Worm (Caenorhabditis elegans): ENCODE measurements around the gene F44B9.8.
A peak's percentile ranks its signal among the peaks of the same experiment; 100 is the strongest.

F44B9.8 gene

ce11 chrIII:7979659-7980058 lies 49.8 kb downstream of the F44B9.8 start, which contains the start of gene clp-1:
Gene clp-1 (plus strand): TSS chrIII:7979959.
- no peak for TF ChIP-seq zip-4 (GFP tag; optimal IDR thresholded peaks at IDR 0.05)
- TF ChIP-seq nhr-85 (tag) = peak; percentile 11
- TF ChIP-seq lin-14 (GFP tag; optimal IDR thresholded peaks at IDR 0.05) = peak; percentile 44
- TF ChIP-seq nhr-90 (tag; optimal IDR thresholded peaks at IDR 0.05; ENCODE audit: poor library complexity) = no peak
- no peak for TF ChIP-seq nhr-28 (tag; optimal IDR thresholded peaks at IDR 0.05)

DNA sequence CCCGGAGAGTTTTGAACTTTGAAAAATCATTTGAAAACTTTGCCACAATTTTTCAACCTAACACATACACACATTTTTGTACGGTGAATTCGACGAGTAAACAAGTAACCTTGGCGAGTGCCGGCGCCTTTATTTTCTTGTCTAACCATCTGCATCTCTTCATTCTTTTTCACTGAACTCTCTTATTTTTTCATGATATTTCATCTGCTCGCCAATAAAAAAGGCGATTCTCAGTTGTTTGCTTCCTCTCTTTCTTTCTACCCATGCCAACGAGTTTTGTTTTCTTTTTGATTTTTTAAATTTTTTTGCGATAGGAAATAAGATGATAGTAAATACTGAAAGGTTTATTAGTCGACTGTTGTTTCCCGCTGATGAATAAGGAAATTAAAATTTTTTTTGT lies 50.7 kb downstream of the F44B9.8 start:
- TF ChIP-seq nhr-76 (tag; optimal IDR thresholded peaks at IDR 0.05) = no peak
- TF ChIP-seq fkh-10 (GFP tag; optimal IDR thresholded peaks at IDR 0.05) = no peak
- TF ChIP-seq snpc-4 (tag; optimal IDR thresholded peaks at IDR 0.05) = peak; percentile 3
- no peak for TF ChIP-seq nhr-237 (tag; optimal IDR thresholded peaks at IDR 0.05)
- no peak for TF ChIP-seq hlh-17 (GFP tag; optimal IDR thresholded peaks at IDR 0.05; ENCODE audit: borderline replicate concordance)
- TF ChIP-seq aha-1 (tag; optimal IDR thresholded peaks at IDR 0.05) = no peak
- no peak for TF ChIP-seq nhr-28 (tag; optimal IDR thresholded peaks at IDR 0.05)
- TF ChIP-seq lin-39 (tag; optimal IDR thresholded peaks at IDR 0.05) = no peak
- no peak for TF ChIP-seq isw-1 (GFP tag; IDR thresholded peaks at IDR 0.05)
- peak; percentile 90 for TF ChIP-seq nhr-85 (tag)
- no peak for TF ChIP-seq tlp-1 (tag; optimal IDR thresholded peaks at IDR 0.05)
- TF ChIP-seq sox-4 (tag; optimal IDR thresholded peaks at IDR 0.05) = no peak
- TF ChIP-seq unc-130 (tag; optimal IDR thresholded peaks at IDR 0.05) = peak; percentile 3
- no peak for TF ChIP-seq fkh-4 (tag; optimal IDR thresholded peaks at IDR 0.05; ENCODE audit: borderline replicate concordance)
- no peak for TF ChIP-seq sup-37 (GFP tag; optimal IDR thresholded peaks at IDR 0.05)
- no peak for TF ChIP-seq unc-86 (tag; optimal IDR thresholded peaks at IDR 0.05)
- no peak for TF ChIP-seq alr-1 (tag; optimal IDR thresholded peaks at IDR 0.05; ENCODE audit: borderline replicate concordance)
- no peak for TF ChIP-seq C34B4.2 (tag; optimal IDR thresholded peaks at IDR 0.05)
- TF ChIP-seq tbx-2 (tag; optimal IDR thresholded peaks at IDR 0.05) = peak; percentile 51
- TF ChIP-seq F16B12.6 (tag; optimal IDR thresholded peaks at IDR 0.05) = peak; percentile 40
- no peak for TF ChIP-seq Y116A8C.19 (tag; optimal IDR thresholded peaks at IDR 0.05; ENCODE audit: borderline replicate concordance)
- TF ChIP-seq mab-9 (GFP tag; IDR thresholded peaks at IDR 0.05) = no peak
- TF ChIP-seq hpl-2 (GFP tag; optimal IDR thresholded peaks at IDR 0.05) = no peak
- peak; percentile 68 for TF ChIP-seq nhr-19 (GFP tag; conservative IDR thresholded peaks at IDR 0.05)
- peak; percentile 86 for TF ChIP-seq lin-14 (GFP tag; optimal IDR thresholded peaks at IDR 0.05)
- TF ChIP-seq elt-3 (tag; optimal IDR thresholded peaks at IDR 0.05) = peak in 1 of 6 experiments; percentile 57
- TF ChIP-seq blmp-1 (tag; optimal IDR thresholded peaks at IDR 0.05) = peak; percentile 46
- TF ChIP-seq grh-1 (GFP tag; IDR thresholded peaks at IDR 0.05) = no peak
- peak; percentile 20 to 46 (median 26) for TF ChIP-seq dpl-1 (GFP tag; optimal IDR thresholded peaks at IDR 0.05)
- peak; percentile 5 for TF ChIP-seq elt-2 (tag; optimal IDR thresholded peaks at IDR 0.05)
- TF ChIP-seq vab-15 (tag; optimal IDR thresholded peaks at IDR 0.05) = no peak
- peak; percentile 56 for TF ChIP-seq irx-1 (tag; optimal IDR thresholded peaks at IDR 0.05)
- peak; percentile 33 for TF ChIP-seq lin-13 (GFP tag; optimal IDR thresholded peaks at IDR 0.05)
- TF ChIP-seq jun-1 (tag; optimal IDR thresholded peaks at IDR 0.05) = peak; percentile 26
- peak; percentile 78 for TF ChIP-seq nhr-20 (tag; optimal IDR thresholded peaks at IDR 0.05)
- no peak for TF ChIP-seq pqm-1 (tag; optimal IDR thresholded peaks at IDR 0.05)
- TF ChIP-seq ces-1 (GFP tag; optimal IDR thresholded peaks at IDR 0.05) = no peak
- TF ChIP-seq nhr-77 (tag; optimal IDR thresholded peaks at IDR 0.05) = peak; percentile 61
- TF ChIP-seq ceh-88 (GFP tag; IDR thresholded peaks at IDR 0.05) = peak; percentile 27; the same call in 1 of the 2 replicates
- TF ChIP-seq nhr-12 (tag; optimal IDR thresholded peaks at IDR 0.05) = no peak
- no peak for TF ChIP-seq ceh-90 (tag; optimal IDR thresholded peaks at IDR 0.05)
- TF ChIP-seq unc-98 (GFP tag; IDR thresholded peaks at IDR 0.05) = no peak
- TF ChIP-seq C04F5.9 (tag; optimal IDR thresholded peaks at IDR 0.05) = no peak
- no peak for TF ChIP-seq hlh-4 (tag; optimal IDR thresholded peaks at IDR 0.05)
- TF ChIP-seq xbp-1 (tag; optimal IDR thresholded peaks at IDR 0.05) = peak; percentile 37
- peak; percentile 57 to 67 for TF ChIP-seq lsy-2 (tag; optimal IDR thresholded peaks at IDR 0.05)
- TF ChIP-seq ets-5 (GFP tag; IDR thresholded peaks at IDR 0.05) = no peak
- peak; percentile 31 for TF ChIP-seq dsc-1 (tag; optimal IDR thresholded peaks at IDR 0.05)
- no peak for TF ChIP-seq ceh-63 (GFP tag; optimal IDR thresholded peaks at IDR 0.05)
